Worm (Caenorhabditis elegans) whole organism, late embryonic: Measurements from ENCODE around the gene T04A8.7.

Experiments used
- C08G9.2 ChIP-seq: sonication (generic microtip); optimal IDR thresholded peaks from 2 replicates; lab custom pipeline; 2016; ENCODE audit warnings: mild to moderate bottlenecking, missing genetic modification characterization, moderate library complexity, missing compliant biosample characterization
- dve-1 ChIP-seq: sonication (generic microtip); optimal IDR thresholded peaks from 2 replicates; lab custom pipeline; 2017; ENCODE audit warnings: antibody characterized with exemption, mild to moderate bottlenecking, missing genetic modification characterization, missing compliant biosample characterization
- lin-11 ChIP-seq: fragments of 200-800 bp; sonication (Bioruptor generic); optimal IDR thresholded peaks from 2 replicates; lab custom pipeline; 2018; ENCODE audit warnings: mild to moderate bottlenecking, missing genetic modification characterization, missing compliant biosample characterization
- pros-1 ChIP-seq: fragments of 150-350 bp; optimal IDR thresholded peaks from 2 replicates; lab custom pipeline; 2014; ENCODE audit warnings: missing biosample characterization, missing genetic modification reagents, missing genetic modification characterization

DNA sequence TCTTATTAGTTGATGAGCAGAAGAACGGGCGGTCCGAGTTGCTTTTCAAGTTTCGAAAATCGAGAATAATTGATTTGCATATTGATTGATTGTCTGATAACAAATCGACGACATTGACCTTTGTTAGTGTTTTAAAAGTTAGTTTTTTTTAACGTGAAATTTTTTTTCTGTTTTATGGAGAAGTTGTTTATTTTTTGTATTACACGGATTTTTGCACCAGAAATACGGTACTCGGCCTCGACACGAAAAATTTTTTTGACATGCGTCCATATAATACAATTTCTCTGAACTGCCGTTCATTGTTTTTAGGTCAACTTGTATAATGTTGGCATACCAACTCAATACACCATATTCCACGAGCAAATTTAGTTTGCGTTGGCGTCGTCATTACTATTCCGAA lies 39.8 kb upstream of the T04A8.7 start, which contains the start of gene T23F11.2:
- no peak for TF ChIP-seq C08G9.2
- no peak for TF ChIP-seq pros-1 (tag; lab: Kevin White, UChicago)
- TF ChIP-seq dve-1 (tag; lab: Kevin White, UChicago) = no peak
- TF ChIP-seq lin-11 (tag; lab: Kevin White, UChicago) = no peak
